Worm (Caenorhabditis elegans): ENCODE data around the gene K10B2.4.
A peak's percentile ranks its signal among the peaks of the same experiment; 100 is the strongest.

Gene K10B2.4

DNA sequence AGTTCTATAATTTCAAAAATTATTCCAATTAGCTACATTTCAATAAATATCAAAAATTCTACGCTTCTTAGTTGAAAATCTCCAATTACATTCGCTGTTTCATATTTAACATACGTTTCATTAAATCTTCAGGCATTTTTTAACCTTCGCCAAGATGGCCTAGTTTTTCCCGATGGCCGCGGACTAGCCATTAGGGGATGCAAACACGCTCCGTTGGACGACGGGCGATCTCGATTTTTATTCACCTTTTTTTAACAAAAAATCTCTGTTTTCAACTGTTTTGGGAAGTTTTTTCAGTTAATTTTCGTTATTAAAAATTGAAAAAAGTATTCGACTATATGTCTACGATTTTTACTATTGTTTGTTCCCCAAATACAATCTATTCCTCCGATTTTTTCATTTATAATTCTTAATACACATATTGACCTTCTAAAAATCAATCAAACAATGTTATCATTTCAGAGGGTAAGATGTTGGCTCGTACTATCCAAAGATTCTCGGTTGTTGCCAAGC lies 22.5 kb upstream of the K10B2.4 start, which contains the start of gene F58F12.1 (continued):
- TF ChIP-seq Y67H2A.10 (GFP tag; conservative IDR thresholded peaks at IDR 0.05) (0 out of 2 replicates have a peak, but pooled peaks have one; percentile 25), ztf-18 (tag; optimal IDR thresholded peaks at IDR 0.05) (peak; percentile 41)

DNA sequence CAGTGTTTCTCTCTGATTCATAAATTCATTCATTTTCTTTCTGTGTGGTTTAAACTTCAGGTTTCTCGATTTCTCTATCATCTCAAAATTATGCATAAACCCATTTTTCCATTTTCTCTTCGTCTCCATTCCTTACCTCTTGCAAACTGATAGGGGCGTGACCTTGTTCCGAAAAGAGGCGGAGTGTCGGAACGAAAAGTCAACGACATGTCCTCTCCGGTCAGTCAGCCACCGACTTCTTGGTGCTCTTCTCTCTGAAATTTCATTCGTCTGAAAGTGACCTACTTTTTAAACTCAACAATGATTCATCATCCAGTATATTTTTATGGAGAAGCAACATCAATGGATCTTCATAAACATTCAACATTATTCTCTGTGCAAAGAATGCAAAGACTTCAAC lies 20.1 kb upstream of the K10B2.4 start, which contains the start of gene F58F12.12:
F58F12.12 (plus strand) TSS at position 301 of the 400 bp plus-strand sequence.
- TF ChIP-seq F39B2.1 (GFP tag; IDR thresholded peaks at IDR 0.05) (no peak), nhr-80 (tag; optimal IDR thresholded peaks at IDR 0.05) (peak; percentile 14)

DNA sequence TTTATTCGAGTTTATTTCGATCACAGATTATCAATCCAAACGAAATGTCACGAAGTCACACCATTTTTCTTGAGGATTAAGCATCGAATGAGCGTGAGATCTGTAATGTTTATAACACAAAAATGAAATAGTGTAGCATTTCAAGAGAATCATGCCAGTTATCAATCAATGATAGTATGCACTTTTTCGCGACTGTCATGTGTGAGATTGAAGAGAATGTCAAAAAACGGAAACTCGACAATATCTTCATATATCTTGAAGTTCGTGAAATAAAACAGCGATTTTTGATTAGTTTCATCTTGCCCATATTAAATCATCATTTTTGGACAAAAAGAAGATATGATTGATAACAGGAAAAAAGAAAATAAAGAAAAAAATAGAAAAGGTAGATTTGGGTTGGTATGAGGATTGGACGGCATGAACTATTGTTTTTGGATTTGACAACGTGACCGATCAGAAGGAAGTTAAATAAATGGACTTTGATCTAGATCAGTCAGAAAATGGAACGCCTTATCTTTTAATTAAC lies 18.3 kb upstream of the K10B2.4 start:
- TF ChIP-seq nfyb-1 (GFP tag; IDR thresholded peaks at IDR 0.05) (no peak), madf-8 (GFP tag; conservative IDR thresholded peaks at IDR 0.05) (no peak), madf-3 (GFP tag; IDR thresholded peaks at IDR 0.05) (no peak), hrde-1 (tag; optimal IDR thresholded peaks at IDR 0.05; ENCODE audit: borderline replicate concordance) (no peak), egl-44 (GFP tag; IDR thresholded peaks at IDR 0.05) (no peak), sptf-2 (GFP tag; optimal IDR thresholded peaks at IDR 0.05) (no peak), aptf-3 (GFP tag; IDR thresholded peaks at IDR 0.05) (no peak), ceh-40 (GFP tag; IDR thresholded peaks at IDR 0.05) (no peak), ceh-27 (GFP tag; optimal IDR thresholded peaks at IDR 0.05) (no peak), ceh-79 (tag; optimal IDR thresholded peaks at IDR 0.05) (no peak), tbx-9 (tag; optimal IDR thresholded peaks at IDR 0.05; ENCODE audit: borderline replicate concordance) (no peak), F57A8.1 (GFP tag; optimal IDR thresholded peaks at IDR 0.05) (no peak), ets-4 (GFP tag; optimal IDR thresholded peaks at IDR 0.05) (no peak), K11D2.4 (GFP tag; IDR thresholded peaks at IDR 0.05) (no peak), attf-5 (GFP tag; optimal IDR thresholded peaks at IDR 0.05) (no peak), fkh-3 (tag; optimal IDR thresholded peaks at IDR 0.05) (no peak), F22D6.2 (tag; optimal IDR thresholded peaks at IDR 0.05) (no peak), lsy-27 (tag; optimal IDR thresholded peaks at IDR 0.05; ENCODE audit: borderline replicate concordance, insufficient read depth) (no peak), madf-10 (tag; optimal IDR thresholded peaks at IDR 0.05) (no peak), hmg-1.2 (GFP tag; IDR thresholded peaks at IDR 0.05) (no peak)

DNA sequence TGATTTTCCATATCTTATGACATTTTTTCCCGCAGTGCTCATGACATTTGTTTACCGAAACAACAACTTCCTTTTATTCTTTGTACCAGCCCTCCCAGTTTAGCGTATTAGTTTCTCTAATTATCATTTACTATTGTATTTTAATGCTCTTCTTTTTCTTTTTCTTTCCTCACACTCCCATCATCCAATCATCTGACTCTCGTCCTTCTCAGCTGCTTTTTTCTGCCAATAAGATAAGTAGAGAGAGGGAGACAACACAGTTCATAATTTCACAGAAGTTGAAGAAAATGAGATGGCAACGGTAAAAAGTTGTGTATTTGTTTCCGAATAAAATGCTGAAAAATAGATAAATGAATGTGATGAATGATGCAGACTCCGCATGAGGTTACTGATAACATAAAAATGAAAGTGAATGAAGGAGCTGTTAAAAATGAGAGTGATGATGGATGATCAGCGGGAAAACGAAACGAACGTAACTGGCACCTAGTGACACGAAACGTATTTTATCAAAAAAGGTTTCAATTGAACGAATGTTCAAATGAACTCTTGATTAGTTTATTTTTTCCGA lies 16.7 kb upstream of the K10B2.4 start:
- no peak for TF ChIP-seq F55B11.4 (tag; optimal IDR thresholded peaks at IDR 0.05; ENCODE audit: borderline replicate concordance, insufficient read depth)
- TF ChIP-seq nhr-80 (tag; optimal IDR thresholded peaks at IDR 0.05) = peak; percentile 91
- peak; percentile 23 for TF ChIP-seq F23B12.7 (tag; optimal IDR thresholded peaks at IDR 0.05; ENCODE audit: insufficient read depth)
- TF ChIP-seq ceh-58 (GFP tag; IDR thresholded peaks at IDR 0.05) = no peak
- no peak for TF ChIP-seq sea-2 (GFP tag; IDR thresholded peaks at IDR 0.05)
- TF ChIP-seq cebp-1 (GFP tag; IDR thresholded peaks at IDR 0.05) = peak; percentile 64; the same call in 1 of the 2 replicates
- peak; percentile 69 for TF ChIP-seq cebp-1 (tag; optimal IDR thresholded peaks at IDR 0.05)
- TF ChIP-seq dox-1 (GFP tag; IDR thresholded peaks at IDR 0.05) = 0 out of 2 replicates have a peak, but pooled peaks have one; percentile 13

DNA sequence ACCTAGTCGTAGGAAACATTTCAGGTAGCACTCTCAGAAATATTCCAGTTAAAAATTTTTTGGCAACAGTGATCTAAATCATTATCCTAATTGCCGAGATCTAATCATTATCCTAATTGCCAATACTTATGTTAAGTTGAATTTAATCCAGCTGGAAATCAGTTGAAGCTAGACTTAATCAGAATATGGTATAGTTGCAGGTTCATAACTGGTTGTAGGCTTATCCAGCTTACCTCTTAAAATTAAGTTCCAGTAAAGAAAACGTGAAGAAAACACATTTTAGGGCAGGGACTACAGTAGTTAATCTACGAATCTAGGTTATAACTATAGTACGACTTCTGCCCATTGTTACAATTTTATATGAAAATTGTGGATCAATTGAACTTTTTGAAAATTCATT lies 15.9 kb upstream of the K10B2.4 start:
- TF ChIP-seq nfya-1 (tag; optimal IDR thresholded peaks at IDR 0.05; ENCODE audit: borderline replicate concordance, insufficient read depth) (no peak), pbrm-1 (GFP tag; IDR thresholded peaks at IDR 0.05) (no peak), madf-3 (GFP tag; IDR thresholded peaks at IDR 0.05) (no peak), ztf-28 (GFP tag; IDR thresholded peaks at IDR 0.05) (no peak), hrde-1 (tag; optimal IDR thresholded peaks at IDR 0.05; ENCODE audit: borderline replicate concordance) (no peak)
